Fruit fly (Drosophila melanogaster): ENCODE results near the gene fzy.

dm6 chr2L:16321872-16322631 is 11.3 kb downstream of the fzy start:
- TF ChIP-seq Blimp-1 (GFP tag; optimal IDR thresholded peaks at IDR 0.05), result no peak
- no peak for TF ChIP-seq Sox102F (GFP tag; optimal IDR thresholded peaks at IDR 0.05)
- TF ChIP-seq Eip78C (GFP tag), result peak; percentile 55
- TF ChIP-seq Hr39 (GFP tag; optimal IDR thresholded peaks at IDR 0.05), result no peak
- no peak for TF ChIP-seq Met (GFP tag; optimal IDR thresholded peaks at IDR 0.05)
- TF ChIP-seq CG31627 (GFP tag; optimal IDR thresholded peaks at IDR 0.05), result no peak
- TF ChIP-seq Lpt (GFP tag; optimal IDR thresholded peaks at IDR 0.05), result no peak
- TF ChIP-seq achi (GFP tag; optimal IDR thresholded peaks at IDR 0.05), result no peak
- no peak for TF ChIP-seq CG16779 (tag; optimal IDR thresholded peaks at IDR 0.05)
- no peak for TF ChIP-seq eg (GFP tag; IDR thresholded peaks at IDR 0.05)
- TF ChIP-seq CG8319 (GFP tag; optimal IDR thresholded peaks at IDR 0.05), result no peak
- no peak for TF ChIP-seq dac (GFP tag; optimal IDR thresholded peaks at IDR 0.05)
- no peak for TF ChIP-seq pdm3 (GFP tag; optimal IDR thresholded peaks at IDR 0.05)

Data from whole organism, prepupa.